Worm (Caenorhabditis elegans): Measurements from ENCODE around the gene R08E3.3.

The R08E3.3 gene

ce11 chrX:4842305-4842704, 23.9 kb downstream of the R08E3.3 start:
- TF ChIP-seq flh-1 (GFP tag; optimal IDR thresholded peaks at IDR 0.05) (no peak), unc-62 (GFP tag; optimal IDR thresholded peaks at IDR 0.05) (no peak), nhr-12 (tag; optimal IDR thresholded peaks at IDR 0.05) (no peak), mls-2 (tag; optimal IDR thresholded peaks at IDR 0.05) (no peak), ceh-43 (GFP tag; optimal IDR thresholded peaks at IDR 0.05) (no peak), mep-1 (tag; optimal IDR thresholded peaks at IDR 0.05) (no peak), drap-1 (GFP tag; optimal IDR thresholded peaks at IDR 0.05) (no peak), pha-4 (tag; optimal IDR thresholded peaks at IDR 0.05) (no peak)

DNA sequence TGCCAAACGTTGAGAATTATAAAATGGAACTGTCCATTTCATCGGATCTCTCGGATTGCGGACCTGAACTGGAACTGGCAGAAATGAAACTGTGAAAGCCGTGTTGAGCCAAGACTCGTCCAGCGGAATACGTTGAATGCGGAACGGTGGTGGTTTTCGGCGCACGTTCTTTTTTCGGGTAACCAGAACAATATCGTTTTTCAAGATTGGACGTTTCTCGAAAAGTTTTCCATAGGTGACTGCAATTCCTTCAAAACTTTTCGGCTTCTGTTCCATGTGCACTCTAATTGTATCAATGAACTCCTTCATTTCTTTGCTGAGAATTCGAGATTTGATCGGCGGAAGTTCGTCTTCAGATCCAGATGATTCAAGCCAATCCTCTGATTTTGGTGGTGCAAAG, 26.4 kb downstream of the R08E3.3 start:
- TF ChIP-seq mab-5 (tag; optimal IDR thresholded peaks at IDR 0.05): no peak
- TF ChIP-seq ham-2 (GFP tag; optimal IDR thresholded peaks at IDR 0.05): no peak
- TF ChIP-seq ceh-39 (tag; optimal IDR thresholded peaks at IDR 0.05): no peak
- TF ChIP-seq ceh-83 (GFP tag; optimal IDR thresholded peaks at IDR 0.05): no peak
- no peak for TF ChIP-seq flh-1 (GFP tag; optimal IDR thresholded peaks at IDR 0.05)
- TF ChIP-seq sem-2 (GFP tag; optimal IDR thresholded peaks at IDR 0.05): no peak
- TF ChIP-seq lin-13 (tag; optimal IDR thresholded peaks at IDR 0.05): no peak
- TF ChIP-seq ces-1 (GFP tag; optimal IDR thresholded peaks at IDR 0.05): no peak
- no peak for TF ChIP-seq bed-3 (GFP tag; optimal IDR thresholded peaks at IDR 0.05)
- no peak for TF ChIP-seq unc-120 (tag; optimal IDR thresholded peaks at IDR 0.05; ENCODE audit: poor library complexity, severe bottlenecking)
- TF ChIP-seq lin-32 (GFP tag; optimal IDR thresholded peaks at IDR 0.05): no peak
- TF ChIP-seq mep-1 (tag; optimal IDR thresholded peaks at IDR 0.05): no peak
- TF ChIP-seq M03D4.4 (tag; optimal IDR thresholded peaks at IDR 0.05): no peak
- no peak for TF ChIP-seq drap-1 (GFP tag; optimal IDR thresholded peaks at IDR 0.05)
- no peak for TF ChIP-seq pha-4 (tag; optimal IDR thresholded peaks at IDR 0.05)
- no peak for TF ChIP-seq nhr-28 (tag; optimal IDR thresholded peaks at IDR 0.05)
- TF ChIP-seq tbx-8 (GFP tag; optimal IDR thresholded peaks at IDR 0.05): no peak
- no peak for TF ChIP-seq zip-8 (tag; optimal IDR thresholded peaks at IDR 0.05)

DNA sequence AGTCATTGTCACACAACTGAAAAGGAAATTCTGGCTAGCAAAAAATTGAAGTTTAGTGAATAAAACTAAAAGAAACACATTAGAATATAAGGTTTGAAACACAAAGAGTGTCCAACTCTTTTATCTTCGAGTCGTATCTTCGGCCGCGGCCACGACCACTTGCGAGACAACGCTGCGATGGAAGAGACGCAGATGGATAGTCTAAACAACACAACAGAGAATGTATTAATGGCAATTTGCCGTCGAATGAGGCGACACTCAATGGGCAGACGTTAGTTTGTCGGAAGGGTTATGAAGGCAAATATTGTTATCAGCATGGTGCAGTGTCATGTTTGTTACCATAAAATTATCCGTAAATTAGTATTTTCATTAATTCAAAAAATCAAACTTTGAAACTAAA, 34.7 kb downstream of the R08E3.3 start, which contains the start of gene F39C12.1:
F39C12.1 (minus strand) TSS at position 136 of the 400 bp plus-strand sequence.
- TF ChIP-seq ceh-83 (GFP tag; optimal IDR thresholded peaks at IDR 0.05): no peak
- no peak for TF ChIP-seq ceh-39 (tag; optimal IDR thresholded peaks at IDR 0.05)
- TF ChIP-seq hlh-1 (tag; optimal IDR thresholded peaks at IDR 0.05): peak; percentile 42
- TF ChIP-seq ztf-11 (tag; optimal IDR thresholded peaks at IDR 0.05): no peak
- TF ChIP-seq sptf-1 (tag; optimal IDR thresholded peaks at IDR 0.05): no peak
- TF ChIP-seq elt-1 (tag; optimal IDR thresholded peaks at IDR 0.05; ENCODE audit: borderline replicate concordance, insufficient read depth): peak; percentile 42
- no peak for TF ChIP-seq snpc-4 (tag; optimal IDR thresholded peaks at IDR 0.05)
- TF ChIP-seq ceh-43 (GFP tag; optimal IDR thresholded peaks at IDR 0.05): no peak
- no peak for TF ChIP-seq mab-5 (tag; optimal IDR thresholded peaks at IDR 0.05)

DNA sequence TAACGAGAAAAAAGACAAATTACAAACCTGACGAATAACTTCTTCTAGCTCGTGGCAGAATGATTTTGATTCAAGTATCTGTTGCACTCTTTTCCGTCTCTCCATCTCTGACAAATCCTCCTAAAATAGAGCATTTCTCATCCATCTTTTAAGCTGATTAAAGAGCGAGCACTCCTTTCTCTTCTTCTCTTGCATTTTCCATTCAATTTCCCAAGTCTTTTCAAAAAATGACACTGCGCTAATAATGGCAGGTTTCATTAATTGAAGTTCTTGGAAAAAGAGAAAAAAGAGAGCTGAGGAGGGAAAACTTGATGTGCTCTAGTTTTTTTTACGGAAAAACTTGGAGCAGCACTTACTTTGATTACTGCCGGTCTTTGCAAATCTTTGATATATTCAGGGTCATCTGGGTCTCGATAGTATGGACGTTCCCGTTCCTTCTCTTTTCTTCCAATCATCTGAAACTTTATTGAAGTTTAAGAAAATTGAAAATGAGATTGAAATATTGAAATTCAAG, 41.2 kb downstream of the R08E3.3 start, which contains the start of gene add-1:
add-1 (minus strand) TSS at position 464 of the 514 bp plus-strand sequence.
- TF ChIP-seq ces-1 (GFP tag; optimal IDR thresholded peaks at IDR 0.05): peak; percentile 79
- TF ChIP-seq mls-2 (tag; optimal IDR thresholded peaks at IDR 0.05): no peak
- no peak for TF ChIP-seq sem-2 (GFP tag; optimal IDR thresholded peaks at IDR 0.05)
- TF ChIP-seq nhr-28 (tag; optimal IDR thresholded peaks at IDR 0.05): no peak

DNA sequence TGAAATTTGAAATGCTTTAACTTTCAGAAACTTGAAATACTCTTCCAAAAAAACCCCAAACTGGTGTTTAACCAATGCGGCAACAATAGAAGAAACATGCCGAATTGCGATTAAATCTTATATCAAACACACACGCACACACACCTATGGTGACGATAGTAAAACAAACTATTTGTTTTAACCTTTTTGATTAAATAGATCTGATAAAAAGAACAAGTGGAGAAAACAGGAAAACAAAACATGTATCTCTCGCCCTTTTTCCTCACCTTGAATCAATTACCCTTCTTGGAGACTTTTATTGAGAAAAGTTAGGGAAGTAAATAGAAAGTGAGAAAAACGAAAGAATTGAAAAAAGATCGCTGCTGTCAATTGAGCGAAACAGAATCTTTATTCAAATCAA, 43.0 kb downstream of the R08E3.3 start:
- TF ChIP-seq mab-5 (tag; optimal IDR thresholded peaks at IDR 0.05): no peak
- TF ChIP-seq nhr-2 (tag; optimal IDR thresholded peaks at IDR 0.05): no peak
- TF ChIP-seq unc-120 (tag; optimal IDR thresholded peaks at IDR 0.05; ENCODE audit: poor library complexity, severe bottlenecking): no peak
- TF ChIP-seq zip-8 (tag; optimal IDR thresholded peaks at IDR 0.05): no peak

DNA sequence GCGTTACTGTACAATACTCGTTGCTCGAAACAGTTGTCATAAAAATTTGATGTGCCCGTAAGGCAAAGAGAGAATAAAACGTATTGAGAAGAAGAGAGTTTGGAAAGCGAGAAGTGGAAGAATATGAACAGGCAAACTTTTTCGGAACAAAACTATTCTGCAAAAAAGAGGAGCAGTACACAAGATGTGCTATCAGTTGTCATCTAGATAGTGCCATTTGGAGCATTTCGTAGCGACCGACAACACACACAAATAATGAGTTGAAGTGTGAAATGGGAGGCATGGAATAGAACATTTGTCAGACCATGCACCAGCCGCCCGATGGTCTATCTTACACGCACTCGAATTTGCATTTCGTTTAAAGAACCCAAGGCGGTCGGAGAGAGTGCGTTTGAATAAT, 43.7 kb downstream of the R08E3.3 start:
- TF ChIP-seq sem-2 (GFP tag; optimal IDR thresholded peaks at IDR 0.05): no peak
- no peak for TF ChIP-seq nhr-28 (tag; optimal IDR thresholded peaks at IDR 0.05)
- no peak for TF ChIP-seq nhr-76 (tag; optimal IDR thresholded peaks at IDR 0.05)
- no peak for TF ChIP-seq drap-1 (GFP tag; optimal IDR thresholded peaks at IDR 0.05)
- no peak for TF ChIP-seq lin-32 (GFP tag; optimal IDR thresholded peaks at IDR 0.05)
- TF ChIP-seq snpc-4 (tag; optimal IDR thresholded peaks at IDR 0.05): no peak
- TF ChIP-seq nhr-12 (tag; optimal IDR thresholded peaks at IDR 0.05): no peak
- no peak for TF ChIP-seq elt-3 (tag; optimal IDR thresholded peaks at IDR 0.05)
- TF ChIP-seq nhr-237 (tag; optimal IDR thresholded peaks at IDR 0.05): no peak
- TF ChIP-seq M03D4.4 (tag; optimal IDR thresholded peaks at IDR 0.05): no peak
- no peak for TF ChIP-seq mls-2 (tag; optimal IDR thresholded peaks at IDR 0.05)
- no peak for TF ChIP-seq unc-39 (tag; optimal IDR thresholded peaks at IDR 0.05)
- no peak for TF ChIP-seq zip-8 (tag; optimal IDR thresholded peaks at IDR 0.05)
- TF ChIP-seq ceh-39 (tag; optimal IDR thresholded peaks at IDR 0.05): no peak
- TF ChIP-seq ceh-43 (GFP tag; optimal IDR thresholded peaks at IDR 0.05): no peak
- no peak for TF ChIP-seq mep-1 (tag; optimal IDR thresholded peaks at IDR 0.05)
- no peak for TF ChIP-seq hlh-1 (tag; optimal IDR thresholded peaks at IDR 0.05)
- TF ChIP-seq unc-62 (GFP tag; optimal IDR thresholded peaks at IDR 0.05): no peak
- TF ChIP-seq ces-1 (GFP tag; optimal IDR thresholded peaks at IDR 0.05): no peak
